Fruit fly (Drosophila melanogaster) whole organism, prepupa: ENCODE results near the gene Rassf.

Source experiments
- OdsH ChIP-seq: fragments of 200-800 bp; sonication (Bioruptor generic); optimal IDR thresholded peaks from 3 replicates; lab custom pipeline; 2016; ENCODE audit warnings: missing biosample characterization, missing genetic modification characterization

Rassf gene

dm6 chr3R:23067209-23067826 lies 50.4 kb downstream of the Rassf start, which contains the start of gene CG17111 (continued):
- peak; percentile 20 for TF ChIP-seq OdsH
